Worm (Caenorhabditis elegans) whole organism, young adult: ENCODE measurements around the gene imb-2.

Source experiments
- B0019.2 ChIP-seq: fragments of 200-800 bp; sonication (Bioruptor generic); conservative IDR thresholded peaks from 2 replicates; pipeline ENCODE4 v1.3.6; 2022; ENCODE audit warnings: missing genetic modification reagents, missing genetic modification characterization, missing compliant biosample characterization
- B0035.1 ChIP-seq: sonication (generic microtip); optimal IDR thresholded peaks from 2 replicates; lab custom pipeline; 2016; ENCODE audit warnings: missing genetic modification characterization, mild to moderate bottlenecking, missing compliant biosample characterization, missing genotype, missing genetic modification reagents
- F10E7.11 ChIP-seq: sonication (generic microtip); optimal IDR thresholded peaks from 2 replicates; lab custom pipeline; 2017; ENCODE audit warnings: mild to moderate bottlenecking, missing genetic modification characterization, moderate library complexity, missing compliant biosample characterization
- F22D6.2 ChIP-seq: sonication (generic microtip); optimal IDR thresholded peaks from 2 replicates; lab custom pipeline; 2016; ENCODE audit warnings: mild to moderate bottlenecking, missing genetic modification characterization, missing compliant biosample characterization
- F23B12.7 ChIP-seq: sonication (generic microtip); optimal IDR thresholded peaks from 2 replicates; lab custom pipeline; 2017; ENCODE audit warnings: missing genetic modification characterization, mild to moderate bottlenecking, missing compliant biosample characterization, antibody characterized with exemption, moderate library complexity; ENCODE audit not compliant: insufficient read depth
- F55B11.4 ChIP-seq: sonication (generic microtip); optimal IDR thresholded peaks from 2 replicates; lab custom pipeline; 2016; ENCODE audit warnings: missing compliant biosample characterization, missing genetic modification characterization, borderline replicate concordance; ENCODE audit not compliant: insufficient read depth
- Y53G8AR.9 ChIP-seq: fragments of 200-800 bp; sonication (Bioruptor generic); conservative IDR thresholded peaks from 2 replicates; pipeline ENCODE4 v1.3.6; 2022; ENCODE audit warnings: missing genetic modification reagents, missing genetic modification characterization, missing compliant biosample characterization
- Y56A3A.18 ChIP-seq: fragments of 200-800 bp; sonication (Bioruptor generic); IDR thresholded peaks from 2 replicates; pipeline ENCODE4 v1.3.6; 2022; ENCODE audit warnings: missing genetic modification reagents, missing genetic modification characterization, missing compliant biosample characterization
- Y67H2A.10 ChIP-seq: fragments of 200-800 bp; sonication (Bioruptor generic); conservative IDR thresholded peaks from 2 replicates; pipeline ENCODE4 v1.3.6; 2022; ENCODE audit warnings: missing genetic modification reagents, missing genetic modification characterization, missing compliant biosample characterization
- akir-1 ChIP-seq: fragments of 200-800 bp; sonication (Bioruptor generic); optimal IDR thresholded peaks from 2 replicates; lab custom pipeline; 2018; ENCODE audit warnings: mild to moderate bottlenecking, missing genetic modification characterization, moderate library complexity, missing compliant biosample characterization
- aptf-2 ChIP-seq: fragments of 200-800 bp; sonication (Bioruptor generic); conservative IDR thresholded peaks from 2 replicates; pipeline ENCODE4 v1.3.6; 2022; ENCODE audit warnings: missing genetic modification reagents, missing genetic modification characterization, missing compliant biosample characterization
- aptf-3 ChIP-seq: fragments of 200-800 bp; sonication (Bioruptor generic); IDR thresholded peaks from 2 replicates; pipeline ENCODE4 v1.3.6; 2022; ENCODE audit warnings: missing genetic modification characterization, missing compliant biosample characterization
- atf-7 ChIP-seq: sonication (generic microtip); optimal IDR thresholded peaks from 2 replicates; lab custom pipeline; 2017; ENCODE audit warnings: mild to moderate bottlenecking, missing genetic modification characterization, missing compliant biosample characterization
- bed-1 ChIP-seq: fragments of 200-800 bp; sonication (Bioruptor generic); IDR thresholded peaks from 2 replicates; pipeline ENCODE4 v1.3.6; 2022; ENCODE audit warnings: missing genetic modification reagents, missing genetic modification characterization, missing compliant biosample characterization
- ccch-3 ChIP-seq: fragments of 200-800 bp; sonication (Bioruptor generic); optimal IDR thresholded peaks from 2 replicates; lab custom pipeline; 2018; ENCODE audit warnings: mild to moderate bottlenecking, missing genetic modification characterization, missing compliant biosample characterization
- cebp-2 ChIP-seq: fragments of 200-800 bp; sonication (Bioruptor generic); IDR thresholded peaks from 2 replicates; pipeline ENCODE4 v1.3.6; 2022; ENCODE audit warnings: missing genetic modification characterization, missing compliant biosample characterization
- ceh-100 ChIP-seq: fragments of 200-800 bp; sonication (Bioruptor generic); IDR thresholded peaks from 2 replicates; pipeline ENCODE4 v1.3.6; 2022; ENCODE audit warnings: missing genetic modification reagents, missing genetic modification characterization, missing compliant biosample characterization
- ceh-58 ChIP-seq: fragments of 200-800 bp; sonication (Bioruptor generic); IDR thresholded peaks from 2 replicates; pipeline ENCODE4 v1.3.6; 2022; ENCODE audit warnings: missing genetic modification characterization, missing compliant biosample characterization
- ceh-91 ChIP-seq: fragments of 200-800 bp; sonication (Bioruptor generic); IDR thresholded peaks from 2 replicates; pipeline ENCODE4 v1.3.6; 2022; ENCODE audit warnings: missing genetic modification reagents, missing genetic modification characterization, missing compliant biosample characterization
- dpff-1 ChIP-seq: sonication (generic microtip); optimal IDR thresholded peaks from 2 replicates; lab custom pipeline; 2017; ENCODE audit warnings: mild to moderate bottlenecking, missing genetic modification characterization, missing compliant biosample characterization
- dpl-1 ChIP-seq: fragments of 150-350 bp; optimal IDR thresholded peaks from 2 replicates; lab custom pipeline; 2014; ENCODE audit warnings: missing biosample characterization, missing genetic modification reagents, missing genetic modification characterization
- ets-4 ChIP-seq: fragments of 200-800 bp; sonication (Bioruptor generic); optimal IDR thresholded peaks from 2 replicates; lab custom pipeline; 2018; ENCODE audit warnings: mild to moderate bottlenecking, missing genetic modification characterization, missing compliant biosample characterization
- hlh-26 ChIP-seq: fragments of 200-800 bp; sonication (Bioruptor generic); conservative IDR thresholded peaks from 2 replicates; pipeline ENCODE4 v1.3.6; 2022; ENCODE audit warnings: missing genetic modification reagents, missing genetic modification characterization, missing compliant biosample characterization
- hmg-1.2 ChIP-seq: fragments of 200-800 bp; sonication (Bioruptor generic); IDR thresholded peaks from 2 replicates; pipeline ENCODE4 v1.3.6; 2022; ENCODE audit warnings: missing genetic modification reagents, missing genetic modification characterization, missing compliant biosample characterization
- hsf-1 ChIP-seq: fragments of 200-800 bp; sonication (Bioruptor generic); IDR thresholded peaks from 2 replicates; pipeline ENCODE4 v1.3.6; 2022; ENCODE audit warnings: missing genetic modification reagents, missing genetic modification characterization, missing compliant biosample characterization
- lin-26 ChIP-seq: fragments of 200-800 bp; sonication (Bioruptor generic); IDR thresholded peaks from 2 replicates; pipeline ENCODE4 v1.3.6; 2022; ENCODE audit warnings: missing genetic modification reagents, missing genetic modification characterization, missing compliant biosample characterization
- lin-35 ChIP-seq, 3 experiments: fragments of 150-350 bp in 2 of 3; sonication (generic microtip) in 1 of 3; optimal IDR thresholded peaks; 2 replicates each; lab custom pipeline; 2014 to 2018; ENCODE audit warnings: missing biosample characterization in 3 of 3, missing genetic modification characterization in 3 of 3, missing genetic modification reagents in 3 of 3
- lin-40 ChIP-seq: sonication (generic microtip); optimal IDR thresholded peaks from 2 replicates; lab custom pipeline; 2016; ENCODE audit warnings: missing genetic modification characterization, mild to moderate bottlenecking, missing compliant biosample characterization, missing genotype, missing genetic modification reagents
- lin-54 ChIP-seq: fragments of 200-800 bp; sonication (Bioruptor generic); optimal IDR thresholded peaks from 2 replicates; lab custom pipeline; 2018; ENCODE audit warnings: mild to moderate bottlenecking, missing genetic modification characterization, missing compliant biosample characterization
- lsy-27 ChIP-seq: sonication (generic microtip); optimal IDR thresholded peaks from 2 replicates; lab custom pipeline; 2017; ENCODE audit warnings: missing genetic modification characterization, mild to moderate bottlenecking, missing compliant biosample characterization, antibody characterized with exemption, missing genotype, borderline replicate concordance; ENCODE audit not compliant: insufficient read depth
- madf-6 ChIP-seq: fragments of 200-800 bp; sonication (Bioruptor generic); IDR thresholded peaks from 2 replicates; pipeline ENCODE4 v1.3.6; 2022; ENCODE audit warnings: missing genetic modification reagents, missing genetic modification characterization, missing compliant biosample characterization
- madf-8 ChIP-seq: fragments of 200-800 bp; sonication (Bioruptor generic); conservative IDR thresholded peaks from 2 replicates; pipeline ENCODE4 v1.3.6; 2022; ENCODE audit warnings: missing genetic modification reagents, missing genetic modification characterization, missing compliant biosample characterization
- mel-28 ChIP-seq: sonication (generic microtip); optimal IDR thresholded peaks from 2 replicates; lab custom pipeline; 2016; ENCODE audit warnings: borderline replicate concordance, mild to moderate bottlenecking, missing genetic modification characterization, missing compliant biosample characterization
- repo-1 ChIP-seq: sonication (generic microtip); optimal IDR thresholded peaks from 2 replicates; lab custom pipeline; 2017; ENCODE audit warnings: mild to moderate bottlenecking, missing genetic modification characterization, missing compliant biosample characterization
- snpc-1.1 ChIP-seq: sonication (generic microtip); optimal IDR thresholded peaks from 2 replicates; lab custom pipeline; 2017; ENCODE audit warnings: missing genetic modification characterization, mild to moderate bottlenecking, missing compliant biosample characterization, antibody characterized with exemption, moderate library complexity, missing genotype, missing genetic modification reagents; ENCODE audit not compliant: insufficient read depth
- snpc-3.4 ChIP-seq: sonication (generic microtip); optimal IDR thresholded peaks from 2 replicates; lab custom pipeline; 2017; ENCODE audit warnings: missing genetic modification characterization, mild to moderate bottlenecking, missing compliant biosample characterization, antibody characterized with exemption, moderate library complexity, missing genotype, missing genetic modification reagents
- sptf-2 ChIP-seq: fragments of 200-800 bp; sonication (Bioruptor generic); optimal IDR thresholded peaks from 2 replicates; lab custom pipeline; 2018; ENCODE audit warnings: mild to moderate bottlenecking, missing genetic modification characterization, missing compliant biosample characterization
- tbp1 ChIP-seq: fragments of 200-800 bp; sonication (Bioruptor generic); optimal IDR thresholded peaks from 2 replicates; lab custom pipeline; 2018; ENCODE audit warnings: mild to moderate bottlenecking, missing genetic modification characterization, missing compliant biosample characterization
- tbx-9 ChIP-seq: sonication (generic microtip); optimal IDR thresholded peaks from 2 replicates; lab custom pipeline; 2016; ENCODE audit warnings: borderline replicate concordance, missing genetic modification characterization, inconsistent platforms, missing compliant biosample characterization
- unc-130 ChIP-seq: sonication (generic microtip); optimal IDR thresholded peaks from 2 replicates; lab custom pipeline; 2016; ENCODE audit warnings: missing genetic modification reagents, missing genetic modification characterization, missing compliant biosample characterization
- zfh-2 ChIP-seq: fragments of 200-800 bp; sonication (Bioruptor generic); conservative IDR thresholded peaks from 2 replicates; pipeline ENCODE4 v1.3.6; 2022; ENCODE audit warnings: missing genetic modification reagents, missing genetic modification characterization, missing compliant biosample characterization
- ztf-22 ChIP-seq: fragments of 200-800 bp; sonication (Bioruptor generic); optimal IDR thresholded peaks from 2 replicates; lab custom pipeline; 2018; ENCODE audit warnings: mild to moderate bottlenecking, missing genetic modification characterization, moderate library complexity, missing compliant biosample characterization
- ztf-26 ChIP-seq: sonication (generic microtip); optimal IDR thresholded peaks from 2 replicates; lab custom pipeline; 2017; ENCODE audit warnings: missing genetic modification characterization, missing compliant biosample characterization

The imb-2 gene

ce11 chrII:14359007-14359406 lies 6.5 kb upstream of the imb-2 start:
- TF ChIP-seq ccch-3 (no peak), Y56A3A.18 (no peak), hlh-26 (GFP tag; lab: Robert Waterston, UW) (no peak), snpc-1.1 (tag; lab: Kevin White, UChicago) (peak; percentile 8), ets-4 (no peak), ceh-58 (no peak)

DNA sequence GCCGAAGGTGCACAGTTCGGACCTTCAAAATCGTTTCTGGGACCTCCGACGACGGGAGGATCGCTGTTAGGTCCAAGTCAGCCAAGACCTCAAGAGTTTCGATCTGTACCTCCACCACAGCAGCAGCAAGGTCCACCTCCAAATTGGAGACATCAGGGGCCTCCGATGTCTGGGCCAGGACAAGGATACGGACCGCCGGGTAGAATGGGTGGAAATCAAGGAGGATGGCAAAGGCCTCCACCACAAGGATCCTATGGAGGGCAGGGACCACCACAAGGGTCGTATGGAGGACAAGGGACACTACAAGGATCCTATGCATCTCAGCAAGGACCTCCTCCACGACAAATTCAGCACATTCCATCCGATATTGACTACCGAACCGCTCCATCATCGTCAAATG lies 4.8 kb upstream of the imb-2 start:
- no peak for TF ChIP-seq hlh-26 (GFP tag; lab: Robert Waterston, UW)
- 0 out of 2 replicates have a peak, but pooled peaks have one; percentile 4 for TF ChIP-seq bed-1 (GFP tag; lab: Robert Waterston, UW)
- peak; percentile 52; the same call in 1 of the 2 replicates for TF ChIP-seq zfh-2 (GFP tag; lab: Robert Waterston, UW)

ce11 chrII:14361719-14362118 lies 3.8 kb upstream of the imb-2 start, which contains the start of gene tebp-1:
tebp-1 (plus strand) TSS chrII:14362019.
- no peak for TF ChIP-seq ccch-3
- TF ChIP-seq snpc-3.4: no peak
- TF ChIP-seq tbp1 (GFP tag; lab: Kevin White, UChicago): no peak
- no peak for TF ChIP-seq madf-8 (GFP tag; lab: Robert Waterston, UW)
- no peak for TF ChIP-seq repo-1 (tag; lab: Kevin White, UChicago)
- no peak for TF ChIP-seq sptf-2

DNA sequence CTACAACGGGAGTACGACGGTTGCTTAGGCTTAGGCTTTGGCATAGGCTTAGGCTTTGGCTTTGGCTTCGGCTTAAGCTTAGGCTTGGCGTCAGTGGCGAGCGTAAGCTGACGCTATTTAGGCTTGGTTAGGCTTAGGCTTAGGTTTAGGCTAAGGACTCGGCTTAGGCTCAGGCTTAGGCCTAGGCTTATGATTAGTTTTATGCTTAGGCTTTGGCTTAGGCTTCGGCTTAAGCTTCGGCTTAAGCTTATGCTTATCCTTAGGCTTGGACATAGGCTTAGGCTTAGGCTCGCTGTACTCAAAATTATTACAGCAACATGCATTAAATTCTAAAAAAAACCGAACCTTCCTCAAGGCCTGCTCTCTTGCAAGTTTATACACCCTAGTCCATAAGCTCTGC lies 9.1 kb downstream of the imb-2 start:
- no peak for TF ChIP-seq tbp1 (GFP tag; lab: Kevin White, UChicago)
- no peak for TF ChIP-seq ccch-3
- no peak for TF ChIP-seq B0035.1
- TF ChIP-seq lsy-27 (tag; lab: Kevin White, UChicago): no peak
- no peak for TF ChIP-seq cebp-2 (GFP tag; lab: Robert Waterston, UW)
- no peak for TF ChIP-seq Y53G8AR.9 (GFP tag; lab: Robert Waterston, UW)
- TF ChIP-seq lin-35 (GFP tag; optimal IDR thresholded peaks at IDR 0.05; lab: Kevin White, UChicago): no peak
- TF ChIP-seq aptf-2: no peak
- no peak for TF ChIP-seq F55B11.4 (tag; lab: Kevin White, UChicago)
- no peak for TF ChIP-seq tbx-9 (tag; lab: Kevin White, UChicago)
- TF ChIP-seq ztf-22: no peak
- no peak for TF ChIP-seq atf-7 (tag; lab: Kevin White, UChicago)
- no peak for TF ChIP-seq madf-6 (GFP tag; lab: Robert Waterston, UW)
- TF ChIP-seq Y67H2A.10 (GFP tag; lab: Robert Waterston, UW): no peak
- TF ChIP-seq ceh-100: no peak
- TF ChIP-seq lin-54: no peak
- TF ChIP-seq F22D6.2 (tag; lab: Kevin White, UChicago): no peak
- TF ChIP-seq F23B12.7 (tag; lab: Kevin White, UChicago): no peak
- TF ChIP-seq akir-1 (GFP tag; lab: Kevin White, UChicago): no peak

ce11 chrII:14377796-14378195 lies 12.3 kb downstream of the imb-2 start, which contains the start of gene acr-20:
acr-20 (minus strand) TSS chrII:14377896.
- no peak for TF ChIP-seq ztf-26 (tag; lab: Kevin White, UChicago)
- TF ChIP-seq dpl-1 (GFP tag; lab: Kevin White, UChicago): no peak
- no peak for TF ChIP-seq hmg-1.2
- no peak for TF ChIP-seq dpff-1 (tag; lab: Kevin White, UChicago)
- TF ChIP-seq B0019.2 (GFP tag; lab: Robert Waterston, UW): no peak
- TF ChIP-seq hsf-1 (GFP tag; lab: Robert Waterston, UW): no peak
- TF ChIP-seq unc-130 (GFP tag; lab: Kevin White, UChicago): no peak
- TF ChIP-seq lin-26 (GFP tag; lab: Robert Waterston, UW): no peak
- TF ChIP-seq lin-40: no peak
- no peak for TF ChIP-seq mel-28
- TF ChIP-seq F10E7.11 (tag; lab: Kevin White, UChicago): no peak
- no peak for TF ChIP-seq aptf-3 (GFP tag; lab: Robert Waterston, UW)
- no peak for TF ChIP-seq ceh-91 (GFP tag; lab: Robert Waterston, UW)
- no peak for TF ChIP-seq ztf-22
